Fruit fly (Drosophila melanogaster): ENCODE results near the gene CG43773.

The CG43773 gene

DNA sequence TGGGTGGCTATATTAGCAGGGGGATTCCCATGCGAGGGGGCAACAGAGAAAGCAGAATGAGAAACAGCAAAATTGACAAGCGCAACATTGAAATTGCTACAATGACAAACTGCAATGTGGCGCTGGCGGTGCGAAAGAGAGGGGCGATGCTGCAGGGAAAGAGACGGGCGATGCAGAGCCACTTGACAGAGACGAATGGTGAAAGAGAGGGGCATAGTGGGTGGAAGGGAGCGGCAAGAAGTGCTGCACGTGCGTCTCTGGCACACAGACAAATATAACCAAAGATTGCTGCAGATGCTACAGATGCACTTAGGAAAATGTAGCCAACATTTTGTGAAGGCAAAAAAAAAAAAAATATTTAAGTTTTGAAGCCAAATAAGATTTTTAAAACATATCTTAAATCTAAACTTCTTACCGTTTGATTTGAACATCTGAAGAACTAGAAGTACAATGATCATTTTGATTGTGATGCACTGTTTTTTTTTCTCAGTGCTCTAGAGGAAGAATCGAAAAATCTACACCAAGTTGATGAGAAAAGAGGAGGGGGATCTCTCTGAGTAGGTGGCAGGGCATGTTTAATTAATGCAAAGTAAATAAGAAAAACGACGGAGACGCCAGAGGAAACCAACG, 37.8 kb downstream of the CG43773 start (continued):
- TF ChIP-seq Dbx (GFP tag; IDR thresholded peaks at IDR 0.05): no peak
- no peak for TF ChIP-seq B-H2 (GFP tag; optimal IDR thresholded peaks at IDR 0.05)
- TF ChIP-seq h (optimal IDR thresholded peaks at IDR 0.05): no peak
- TF ChIP-seq CG6272 (GFP tag; IDR thresholded peaks at IDR 0.05): no peak
- no peak for TF ChIP-seq z (GFP tag; IDR thresholded peaks at IDR 0.05)
- peak; percentile 41 for TF ChIP-seq Atf3 (GFP tag; optimal IDR thresholded peaks at IDR 0.05)
- TF ChIP-seq CG2889 (GFP tag; IDR thresholded peaks at IDR 0.05): no peak
- peak; percentile 26 for TF ChIP-seq Six4 (GFP tag; optimal IDR thresholded peaks at IDR 0.05)
- no peak for TF ChIP-seq CG14860 (GFP tag; IDR thresholded peaks at IDR 0.05; ENCODE audit: partially characterized antibody)
- TF ChIP-seq CG9797 (GFP tag; optimal IDR thresholded peaks at IDR 0.05): no peak
- TF ChIP-seq CG10147 (GFP tag; optimal IDR thresholded peaks at IDR 0.05): no peak
- TF ChIP-seq CG7556 (GFP tag; optimal IDR thresholded peaks at IDR 0.05): peak; percentile 65
- TF ChIP-seq CG7987 (GFP tag; optimal IDR thresholded peaks at IDR 0.05): no peak
- TF ChIP-seq dm (GFP tag; optimal IDR thresholded peaks at IDR 0.05): no peak
- no peak for TF ChIP-seq Dad (GFP tag; optimal IDR thresholded peaks at IDR 0.05)
- no peak for TF ChIP-seq Hmx (GFP tag; optimal IDR thresholded peaks at IDR 0.05)
- peak; percentile 83 for TF ChIP-seq zfh1 (GFP tag; IDR thresholded peaks at IDR 0.05)
- TF ChIP-seq CG13624 (GFP tag; optimal IDR thresholded peaks at IDR 0.05): no peak
- TF ChIP-seq CG7786 (GFP tag; optimal IDR thresholded peaks at IDR 0.05): peak; percentile 49
- no peak for TF ChIP-seq CG3995 (GFP tag; optimal IDR thresholded peaks at IDR 0.05)
- peak; percentile 71 for TF ChIP-seq PHDP (tag; optimal IDR thresholded peaks at IDR 0.05)
- TF ChIP-seq tup (GFP tag; optimal IDR thresholded peaks at IDR 0.05): no peak
- peak; percentile 41 for TF ChIP-seq psq (GFP tag; optimal IDR thresholded peaks at IDR 0.05)
- no peak for TF ChIP-seq klu (GFP tag; IDR thresholded peaks at IDR 0.05)
- no peak for TF ChIP-seq CG11560 (tag; IDR thresholded peaks at IDR 0.05)
- TF ChIP-seq nmo (GFP tag; optimal IDR thresholded peaks at IDR 0.05): peak; percentile 78
- peak; percentile 79 for TF ChIP-seq CG32772 (GFP tag; IDR thresholded peaks at IDR 0.05)
- peak; percentile 79 for TF ChIP-seq gsb-n (tag; optimal IDR thresholded peaks at IDR 0.05)
- TF ChIP-seq CG11085 (GFP tag; IDR thresholded peaks at IDR 0.05): no peak
- no peak for TF ChIP-seq fru (optimal IDR thresholded peaks at IDR 0.05)
- peak; percentile 7 for TF ChIP-seq CG18476 (GFP tag; optimal IDR thresholded peaks at IDR 0.05)
- peak; percentile 51 for TF ChIP-seq tin (GFP tag; optimal IDR thresholded peaks at IDR 0.05)
- TF ChIP-seq salm (tag; optimal IDR thresholded peaks at IDR 0.05): peak; percentile 12
- TF ChIP-seq al (GFP tag; IDR thresholded peaks at IDR 0.05): no peak
- TF ChIP-seq maf-S (GFP tag; optimal IDR thresholded peaks at IDR 0.05): no peak
- peak; percentile 16 for TF ChIP-seq HHEX (GFP tag; optimal IDR thresholded peaks at IDR 0.05)
- TF ChIP-seq CG14441 (GFP tag; IDR thresholded peaks at IDR 0.05): no peak
- TF ChIP-seq Hr51 (GFP tag; optimal IDR thresholded peaks at IDR 0.05): peak in 1 of 2 experiments; percentile 34
- 0 out of 2 replicates have a peak, but pooled peaks have one; percentile 29 for TF ChIP-seq chm (GFP tag; IDR thresholded peaks at IDR 0.05)
- TF ChIP-seq sim (GFP tag; IDR thresholded peaks at IDR 0.05): 0 out of 2 replicates have a peak, but pooled peaks have one; percentile 42
- TF ChIP-seq CG7372 (GFP tag; IDR thresholded peaks at IDR 0.05): peak; percentile 28; the same call in 1 of the 2 replicates
- TF ChIP-seq luna (GFP tag; optimal IDR thresholded peaks at IDR 0.05): no peak
- no peak for TF ChIP-seq HmgZ (tag; optimal IDR thresholded peaks at IDR 0.05)
- TF ChIP-seq CG2712 (tag; optimal IDR thresholded peaks at IDR 0.05): peak; percentile 87
- peak; percentile 86 for TF ChIP-seq gem (tag; optimal IDR thresholded peaks at IDR 0.05)
- peak; percentile 34; the same call in 1 of the 2 replicates for TF ChIP-seq CG4730 (GFP tag; IDR thresholded peaks at IDR 0.05)
- TF ChIP-seq CG10321 (GFP tag; IDR thresholded peaks at IDR 0.05): 0 out of 2 replicates have a peak, but pooled peaks have one; percentile 38
- peak; percentile 60 for TF ChIP-seq pnt (GFP tag; optimal IDR thresholded peaks at IDR 0.05)
- no peak for TF ChIP-seq vfl (GFP tag; optimal IDR thresholded peaks at IDR 0.05)
- no peak; the same call in 2 of the 3 replicates for TF ChIP-seq tgo (GFP tag; IDR thresholded peaks at IDR 0.05)
- peak; percentile 3 for TF ChIP-seq CG11398 (GFP tag; optimal IDR thresholded peaks at IDR 0.05)
- TF ChIP-seq CG5953 (GFP tag; IDR thresholded peaks at IDR 0.05): no peak; the same call in 1 of the 2 replicates

Data from whole organism, embryonic.